Worm (Caenorhabditis elegans): Measurements from ENCODE around the gene islo-1.
A peak's percentile ranks its signal among the peaks of the same experiment; 100 is the strongest.

ce11 chrIV:8136005-8136512, at the start of gene islo-1, which contains the start of gene isp-1:
- TF ChIP-seq F55B11.4 (tag; optimal IDR thresholded peaks at IDR 0.05; ENCODE audit: borderline replicate concordance, insufficient read depth) (no peak), unc-62 (GFP tag; optimal IDR thresholded peaks at IDR 0.05) (no peak), ceh-27 (GFP tag; optimal IDR thresholded peaks at IDR 0.05) (peak; percentile 25)
